Fruit fly (Drosophila melanogaster): ENCODE data around the gene Ir76a.

- TF ChIP-seq dmrt93B (GFP tag; optimal IDR thresholded peaks at IDR 0.05) (no peak), Mio (GFP tag; optimal IDR thresholded peaks at IDR 0.05) (no peak), usp (GFP tag; optimal IDR thresholded peaks at IDR 0.05) (no peak), brk (GFP tag; optimal IDR thresholded peaks at IDR 0.05) (no peak), OdsH (GFP tag; optimal IDR thresholded peaks at IDR 0.05) (no peak)
These were observed 8.5 kb upstream of the Ir76a start for dm6 chr3L:19790564-19790928.

All from whole organism, wandering third instar larva.